Worm (Caenorhabditis elegans): ENCODE data around the gene dpy-26.

DNA sequence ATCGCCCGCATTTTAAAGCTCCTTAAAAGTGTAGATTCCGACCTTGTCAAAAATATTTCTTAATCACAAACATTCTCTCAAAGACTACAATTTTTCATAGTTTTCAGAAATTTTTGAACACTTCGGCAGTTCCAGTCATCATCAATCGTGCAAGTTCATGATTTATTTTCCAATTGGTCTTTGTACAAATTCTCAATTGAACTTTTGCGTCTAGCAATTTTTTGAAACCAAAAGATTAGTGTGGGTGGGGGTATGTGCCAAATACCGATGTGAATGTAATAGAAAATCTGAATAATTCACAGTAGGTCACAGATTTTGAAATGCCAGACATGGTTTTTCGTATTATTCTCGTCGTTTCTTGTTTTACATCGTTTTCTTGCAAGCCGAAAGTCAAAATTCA lies 12.8 kb downstream of the dpy-26 start, which contains the start of gene clec-185:
- TF ChIP-seq ama-1 (optimal IDR thresholded peaks at IDR 0.05) = no peak
- no peak for TF ChIP-seq dmd-8 (GFP tag; IDR thresholded peaks at IDR 0.05)
- TF ChIP-seq ces-1 (GFP tag; optimal IDR thresholded peaks at IDR 0.05) = no peak
- no peak for TF ChIP-seq R02D3.7 (tag; optimal IDR thresholded peaks at IDR 0.05)
- TF ChIP-seq fos-1 (tag; optimal IDR thresholded peaks at IDR 0.05) = no peak
- no peak for TF ChIP-seq madf-9 (GFP tag; conservative IDR thresholded peaks at IDR 0.05)
- TF ChIP-seq lin-13 (GFP tag; optimal IDR thresholded peaks at IDR 0.05) = no peak
- TF ChIP-seq unc-130 (GFP tag; optimal IDR thresholded peaks at IDR 0.05) = no peak
- TF ChIP-seq nhr-102 (tag; optimal IDR thresholded peaks at IDR 0.05) = no peak
- TF ChIP-seq snpc-4 (tag; optimal IDR thresholded peaks at IDR 0.05) = no peak
- no peak for TF ChIP-seq fkh-10 (GFP tag; optimal IDR thresholded peaks at IDR 0.05)

Measured in whole organism, L4 larva.